Fruit fly (Drosophila melanogaster): ENCODE data around the gene Psf1.

The Psf1 gene

dm6 chr3L:1204674-1205547, 42.6 kb downstream of the Psf1 start, which contains the start of gene CG9119:
Gene CG9119, minus strand, starts transcription at chr3L:1204795.
- 0 out of 2 replicates have a peak, but pooled peaks have one; percentile 10 for TF ChIP-seq CG11247 (GFP tag; IDR thresholded peaks at IDR 0.05)
- TF ChIP-seq CG10431 (GFP tag; optimal IDR thresholded peaks at IDR 0.05) = peak; percentile 35
- peak; percentile 36 for TF ChIP-seq HLHmδ (GFP tag; optimal IDR thresholded peaks at IDR 0.05)
- TF ChIP-seq B-H2 (GFP tag; optimal IDR thresholded peaks at IDR 0.05) = peak; percentile 19
- peak; percentile 100 for TF ChIP-seq Blimp-1 (GFP tag; optimal IDR thresholded peaks at IDR 0.05)
- TF ChIP-seq CG7556 (GFP tag; optimal IDR thresholded peaks at IDR 0.05) = peak; percentile 78
- TF ChIP-seq usp (GFP tag; optimal IDR thresholded peaks at IDR 0.05) = no peak
- no peak for TF ChIP-seq CG4617 (GFP tag; optimal IDR thresholded peaks at IDR 0.05; ENCODE audit: borderline replicate concordance)
- TF ChIP-seq tin (GFP tag; optimal IDR thresholded peaks at IDR 0.05) = peak; percentile 13
- peak; percentile 71 for TF ChIP-seq tio (GFP tag; optimal IDR thresholded peaks at IDR 0.05)
- TF ChIP-seq tgo (GFP tag; IDR thresholded peaks at IDR 0.05) = peak; percentile 59
- peak; percentile 89 for TF ChIP-seq row (GFP tag; IDR thresholded peaks at IDR 0.05)
- peak; percentile 82 for TF ChIP-seq CG17361 (GFP tag; IDR thresholded peaks at IDR 0.05)
- 0 out of 4 replicates have a peak, but pooled peaks have one; percentile 33 for TF ChIP-seq chinmo (GFP tag; IDR thresholded peaks at IDR 0.05; ENCODE audit: partially characterized antibody)
- TF ChIP-seq abd-A (tag; optimal IDR thresholded peaks at IDR 0.05) = peak; percentile 89
- peak; percentile 71 for TF ChIP-seq CG13624 (GFP tag; optimal IDR thresholded peaks at IDR 0.05)
- TF ChIP-seq CG6654 (GFP tag; optimal IDR thresholded peaks at IDR 0.05) = peak; percentile 32
- TF ChIP-seq CG13296 (GFP tag; optimal IDR thresholded peaks at IDR 0.05) = peak; percentile 61
- TF ChIP-seq Mes4 (GFP tag; optimal IDR thresholded peaks at IDR 0.05) = peak; percentile 45
- peak; percentile 81 for TF ChIP-seq CG3281 (GFP tag; optimal IDR thresholded peaks at IDR 0.05)
- no peak for TF ChIP-seq salm (tag; optimal IDR thresholded peaks at IDR 0.05)
- 0 out of 3 replicates have a peak, but pooled peaks have one; percentile 36 for TF ChIP-seq CG7357 (GFP tag; IDR thresholded peaks at IDR 0.05)
- TF ChIP-seq H2.0 (GFP tag; IDR thresholded peaks at IDR 0.05) = no peak
- peak; percentile 66 for TF ChIP-seq CG15011 (GFP tag; optimal IDR thresholded peaks at IDR 0.05)
- 0 out of 2 replicates have a peak, but pooled peaks have one; percentile 12 for TF ChIP-seq cas (GFP tag; IDR thresholded peaks at IDR 0.05)
- no peak for TF ChIP-seq mld (GFP tag; IDR thresholded peaks at IDR 0.05; ENCODE audit: partially characterized antibody)
- TF ChIP-seq bowl (GFP tag; IDR thresholded peaks at IDR 0.05) = no peak
- TF ChIP-seq CG6254 (GFP tag; optimal IDR thresholded peaks at IDR 0.05) = peak; percentile 88
- TF ChIP-seq MBD-R2 (GFP tag; IDR thresholded peaks at IDR 0.05) = no peak
- TF ChIP-seq CG11560 (tag; IDR thresholded peaks at IDR 0.05) = peak; percentile 59; the same call in 2 of the 3 replicates
- TF ChIP-seq CG8765 (GFP tag; IDR thresholded peaks at IDR 0.05) = no peak
- TF ChIP-seq trem (tag; optimal IDR thresholded peaks at IDR 0.05) = peak; percentile 11
- peak; percentile 47 for TF ChIP-seq fd3F (GFP tag; optimal IDR thresholded peaks at IDR 0.05)
- no peak for TF ChIP-seq Jarid2 (GFP tag; optimal IDR thresholded peaks at IDR 0.05)
- TF ChIP-seq slou (GFP tag; optimal IDR thresholded peaks at IDR 0.05) = no peak
- peak; percentile 67 for TF ChIP-seq odd (GFP tag; optimal IDR thresholded peaks at IDR 0.05)
- no peak for TF ChIP-seq CG3838 (GFP tag; optimal IDR thresholded peaks at IDR 0.05)
- TF ChIP-seq slp2 (GFP tag; optimal IDR thresholded peaks at IDR 0.05) = peak; percentile 62
- TF ChIP-seq CG31388 (GFP tag; optimal IDR thresholded peaks at IDR 0.05) = no peak
- TF ChIP-seq gem (tag; optimal IDR thresholded peaks at IDR 0.05) = peak; percentile 74
- peak; percentile 74 for TF ChIP-seq Atf6 (GFP tag; IDR thresholded peaks at IDR 0.05)
- TF ChIP-seq CG8388 (GFP tag; optimal IDR thresholded peaks at IDR 0.05) = peak; percentile 44
- TF ChIP-seq ham (GFP tag; IDR thresholded peaks at IDR 0.05) = no peak; the same call in 1 of the 2 replicates
- TF ChIP-seq CG30403 (GFP tag; optimal IDR thresholded peaks at IDR 0.05) = peak; percentile 64
- 0 out of 2 replicates have a peak, but pooled peaks have one; percentile 7 for TF ChIP-seq Adf1 (GFP tag; IDR thresholded peaks at IDR 0.05)
- no peak for TF ChIP-seq br (optimal IDR thresholded peaks at IDR 0.05)
- no peak for TF ChIP-seq ro (GFP tag; IDR thresholded peaks at IDR 0.05)
- no peak for TF ChIP-seq CG17186 (GFP tag; optimal IDR thresholded peaks at IDR 0.05)
- TF ChIP-seq Asciz (GFP tag; optimal IDR thresholded peaks at IDR 0.05) = peak; percentile 11
